Worm (Caenorhabditis elegans) whole organism, midembryonic: ENCODE measurements around the gene Y62H9A.13.

Experiments used
- T22C8.4 ChIP-seq: fragments of 200-800 bp; sonication (Bioruptor generic); IDR thresholded peaks from 2 replicates; pipeline ENCODE4 v1.3.6; 2022; ENCODE audit warnings: missing genetic modification characterization, missing compliant biosample characterization
- flt-1 ChIP-seq: fragments of 200-800 bp; sonication (Bioruptor generic); IDR thresholded peaks from 2 replicates; pipeline ENCODE4 v1.3.6; 2022; ENCODE audit warnings: missing genetic modification characterization, missing compliant biosample characterization
- med-1 ChIP-seq: sonication (generic microtip); optimal IDR thresholded peaks from 2 replicates; lab custom pipeline; 2017; ENCODE audit warnings: missing genetic modification characterization, mild to moderate bottlenecking, missing compliant biosample characterization, antibody characterized with exemption, missing genetic modification reagents; ENCODE audit not compliant: insufficient read depth
- ref-1 ChIP-seq: fragments of 200-800 bp; sonication (Bioruptor generic); conservative IDR thresholded peaks from 2 replicates; pipeline ENCODE4 v1.3.6; 2022; ENCODE audit warnings: missing genetic modification reagents, missing genetic modification characterization, missing compliant biosample characterization

DNA sequence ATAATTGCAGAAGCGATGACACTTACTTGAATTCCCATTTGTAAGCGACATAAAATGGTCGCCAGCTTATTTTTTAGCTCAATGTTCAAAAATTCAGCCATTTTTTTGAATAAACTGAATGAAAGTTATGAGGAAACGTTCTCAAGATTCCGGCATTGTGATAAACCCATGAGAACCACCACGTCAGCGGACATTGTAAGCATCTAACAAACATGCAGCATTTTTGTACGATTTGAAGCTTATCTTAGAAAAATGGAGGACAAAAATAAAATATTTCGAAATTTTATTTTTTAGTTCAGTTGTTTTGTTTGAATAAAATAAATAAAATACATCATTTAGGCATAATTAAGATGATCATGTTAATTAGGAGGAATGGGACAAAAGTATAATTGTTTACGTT is 36.4 kb downstream of the Y62H9A.13 start, which contains the start of gene T08D10.4:
- no peak for TF ChIP-seq med-1 (GFP tag; lab: Kevin White, UChicago)
- TF ChIP-seq ref-1: no peak
- TF ChIP-seq T22C8.4 (GFP tag; lab: Robert Waterston, UW): no peak
- no peak for TF ChIP-seq flt-1 (GFP tag; lab: Robert Waterston, UW)
